Worm (Caenorhabditis elegans) whole organism, L3 larva: ENCODE measurements around the gene srlf-15.

Source experiments
- ama-1 ChIP-seq: fragments of 150-350 bp; optimal IDR thresholded peaks from 2 replicates; lab custom pipeline; 2018
- egl-27 ChIP-seq: sonication (generic microtip); optimal IDR thresholded peaks from 4 replicates; lab custom pipeline; 2017; ENCODE audit warnings: missing biosample characterization, missing genetic modification reagents, missing genetic modification characterization
- eor-1 ChIP-seq, 2 experiments: fragments of 150-350 bp; optimal IDR thresholded peaks; 2 replicates each; lab custom pipeline; 2014 to 2018; ENCODE audit warnings: missing biosample characterization in 2 of 2, missing genetic modification characterization in 2 of 2
- lin-39 ChIP-seq: fragments of 150-350 bp; optimal IDR thresholded peaks from 2 replicates; lab custom pipeline; 2018; ENCODE audit warnings: missing biosample characterization, missing genetic modification reagents, missing genetic modification characterization
- mdl-1 ChIP-seq: fragments of 150-350 bp; optimal IDR thresholded peaks from 2 replicates; lab custom pipeline; 2014; ENCODE audit warnings: missing biosample characterization, missing genetic modification characterization
- nhr-12 ChIP-seq: fragments of 150-350 bp; optimal IDR thresholded peaks from 2 replicates; lab custom pipeline; 2014; ENCODE audit warnings: missing biosample characterization, missing genetic modification characterization
- nhr-28 ChIP-seq: fragments of 150-350 bp; optimal IDR thresholded peaks from 2 replicates; lab custom pipeline; 2014; ENCODE audit warnings: missing biosample characterization, missing genetic modification characterization
- nhr-76 ChIP-seq: fragments of 150-350 bp; sonication (generic microtip); optimal IDR thresholded peaks from 5 replicates; lab custom pipeline; 2014; ENCODE audit warnings: missing biosample characterization, missing genetic modification characterization
- pqm-1 ChIP-seq: fragments of 150-350 bp; optimal IDR thresholded peaks from 2 replicates; lab custom pipeline; 2017; ENCODE audit warnings: missing biosample characterization, missing genetic modification characterization, inconsistent platforms
- snpc-4 ChIP-seq: fragments of 150-350 bp; optimal IDR thresholded peaks from 2 replicates; lab custom pipeline; 2014; ENCODE audit warnings: missing biosample characterization, missing genetic modification characterization
- unc-39 ChIP-seq: sonication (generic microtip); optimal IDR thresholded peaks from 4 replicates; lab custom pipeline; 2017; ENCODE audit warnings: missing biosample characterization, missing genetic modification characterization
- ztf-11 ChIP-seq: fragments of 150-350 bp; optimal IDR thresholded peaks from 2 replicates; lab custom pipeline; 2014; ENCODE audit warnings: missing biosample characterization, missing genetic modification characterization

- TF ChIP-seq lin-39 (tag; lab: Kevin White, UChicago) (peak; percentile 86), egl-27 (tag; lab: Kevin White, UChicago) (peak; percentile 52), unc-39 (no peak), nhr-12 (no peak), nhr-76 (tag; lab: Kevin White, UChicago) (no peak), snpc-4 (tag; lab: Kevin White, UChicago) (peak; percentile 21), ztf-11 (tag; lab: Kevin White, UChicago) (peak; percentile 18), eor-1 (tag; optimal IDR thresholded peaks at IDR 0.05; lab: Kevin White, UChicago) (no peak), mdl-1 (tag; lab: Kevin White, UChicago) (no peak), nhr-28 (tag; lab: Kevin White, UChicago) (no peak), ama-1 (no peak), pqm-1 (peak; percentile 71)
Measured at ce11 chrII:11042878-11043331, 7.0 kb downstream of the srlf-15 start.
